Worm (Caenorhabditis elegans): ENCODE data around the gene C34D4.3.

DNA sequence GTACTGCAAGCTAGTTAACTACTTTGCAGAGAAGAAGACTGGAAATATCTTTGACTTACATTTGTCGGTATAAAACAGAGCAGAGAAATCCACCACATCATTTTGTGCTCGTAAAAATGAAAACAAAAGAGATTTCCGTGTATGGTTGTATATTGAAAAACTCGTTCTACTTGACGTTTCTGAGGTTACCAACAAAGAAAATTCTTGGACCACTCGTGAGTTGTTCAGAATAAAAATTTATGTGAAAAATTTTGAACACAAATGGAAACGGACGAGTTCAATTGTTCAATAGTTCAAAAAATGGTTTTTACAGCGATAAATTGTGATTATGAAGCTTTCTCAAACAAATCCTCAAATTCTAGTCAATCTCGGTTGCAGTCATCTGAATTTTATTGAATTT lies 31.1 kb downstream of the C34D4.3 start, which contains the start of gene clec-179:
- no peak for TF ChIP-seq pha-4 (tag; optimal IDR thresholded peaks at IDR 0.05)
- TF ChIP-seq unc-55 (GFP tag; optimal IDR thresholded peaks at IDR 0.05), result no peak
- no peak for TF ChIP-seq ceh-19 (GFP tag; optimal IDR thresholded peaks at IDR 0.05)
- no peak for TF ChIP-seq ceh-31 (tag; optimal IDR thresholded peaks at IDR 0.05)
- no peak for TF ChIP-seq hlh-15 (tag; optimal IDR thresholded peaks at IDR 0.05)
- no peak for TF ChIP-seq zip-5 (tag; optimal IDR thresholded peaks at IDR 0.05)
- TF ChIP-seq ceh-9 (tag; optimal IDR thresholded peaks at IDR 0.05), result no peak
- TF ChIP-seq eyg-1 (tag; optimal IDR thresholded peaks at IDR 0.05), result no peak
- no peak for TF ChIP-seq dmd-4 (tag; optimal IDR thresholded peaks at IDR 0.05; ENCODE audit: borderline replicate concordance)

All from whole organism, late embryonic.